Worm (Caenorhabditis elegans) whole organism, early embryonic: ENCODE data around the gene T09A12.1.

Experiments
- B0310.2 ChIP-seq: sonication (generic microtip); optimal IDR thresholded peaks from 2 replicates; lab custom pipeline; 2016; ENCODE audit warnings: mild to moderate bottlenecking, missing genetic modification characterization, missing compliant biosample characterization
- F13C5.2 ChIP-seq: sonication (generic microtip); optimal IDR thresholded peaks from 2 replicates; lab custom pipeline; 2017; ENCODE audit warnings: mild to moderate bottlenecking, missing genetic modification characterization, inconsistent platforms, missing compliant biosample characterization
- aly-1 ChIP-seq: sonication (generic microtip); optimal IDR thresholded peaks from 2 replicates; lab custom pipeline; 2016; ENCODE audit warnings: missing genetic modification characterization, missing compliant biosample characterization
- ama-1 ChIP-seq: fragments of 150-350 bp; optimal IDR thresholded peaks from 2 replicates; lab custom pipeline; 2014
- ceh-13 ChIP-seq: fragments of 200-800 bp; sonication (Bioruptor generic); optimal IDR thresholded peaks from 2 replicates; lab custom pipeline; 2018; ENCODE audit warnings: mild to moderate bottlenecking, missing genetic modification characterization, missing compliant biosample characterization
- ceh-36 ChIP-seq: sonication (generic microtip); optimal IDR thresholded peaks from 2 replicates; lab custom pipeline; 2016; ENCODE audit warnings: missing genetic modification characterization, inconsistent platforms, missing compliant biosample characterization
- ets-7 ChIP-seq: sonication (generic microtip); optimal IDR thresholded peaks from 2 replicates; lab custom pipeline; 2016; ENCODE audit warnings: missing genotype, missing genetic modification characterization, missing compliant biosample characterization
- flt-1 ChIP-seq: fragments of 200-800 bp; sonication (Bioruptor generic); IDR thresholded peaks from 2 replicates; pipeline ENCODE4 v1.3.6; 2022; ENCODE audit warnings: missing genetic modification characterization, missing compliant biosample characterization
- hmbx-1 ChIP-seq: sonication (generic microtip); optimal IDR thresholded peaks from 2 replicates; lab custom pipeline; 2016; ENCODE audit warnings: mild to moderate bottlenecking, missing genetic modification characterization, missing compliant biosample characterization
- hmg-4 ChIP-seq: fragments of 200-800 bp; sonication (Bioruptor generic); optimal IDR thresholded peaks from 2 replicates; lab custom pipeline; 2018; ENCODE audit warnings: mild to moderate bottlenecking, missing genetic modification characterization, missing compliant biosample characterization
- hnd-1 ChIP-seq: sonication (generic microtip); optimal IDR thresholded peaks from 2 replicates; lab custom pipeline; 2016; ENCODE audit warnings: missing genetic modification characterization, missing compliant biosample characterization
- pes-1 ChIP-seq: fragments of 200-800 bp; sonication (Bioruptor generic); IDR thresholded peaks from 2 replicates; pipeline ENCODE4 v1.3.6; 2022; ENCODE audit warnings: missing genetic modification reagents, missing genetic modification characterization, missing compliant biosample characterization
- scrt-1 ChIP-seq: fragments of 200-800 bp; sonication (Bioruptor generic); IDR thresholded peaks from 2 replicates; pipeline ENCODE4 v1.3.6; 2022; ENCODE audit warnings: missing genetic modification characterization, missing compliant biosample characterization
- sea-1 ChIP-seq: fragments of 200-800 bp; sonication (Bioruptor generic); conservative IDR thresholded peaks from 2 replicates; pipeline ENCODE4 v1.3.6; 2022; ENCODE audit warnings: missing genetic modification characterization, missing compliant biosample characterization
- tbx-11 ChIP-seq: fragments of 200-800 bp; sonication (Bioruptor generic); IDR thresholded peaks from 2 replicates; pipeline ENCODE4 v1.3.6; 2022; ENCODE audit warnings: missing genetic modification characterization, missing compliant biosample characterization
- tbx-37 ChIP-seq: fragments of 200-800 bp; sonication (Bioruptor generic); conservative IDR thresholded peaks from 2 replicates; pipeline ENCODE4 v1.3.6; 2022; ENCODE audit warnings: missing genetic modification reagents, missing genetic modification characterization, missing compliant biosample characterization
- tra-4 ChIP-seq: sonication (generic microtip); optimal IDR thresholded peaks from 2 replicates; lab custom pipeline; 2017; ENCODE audit warnings: missing genetic modification characterization, missing compliant biosample characterization

The T09A12.1 gene

DNA sequence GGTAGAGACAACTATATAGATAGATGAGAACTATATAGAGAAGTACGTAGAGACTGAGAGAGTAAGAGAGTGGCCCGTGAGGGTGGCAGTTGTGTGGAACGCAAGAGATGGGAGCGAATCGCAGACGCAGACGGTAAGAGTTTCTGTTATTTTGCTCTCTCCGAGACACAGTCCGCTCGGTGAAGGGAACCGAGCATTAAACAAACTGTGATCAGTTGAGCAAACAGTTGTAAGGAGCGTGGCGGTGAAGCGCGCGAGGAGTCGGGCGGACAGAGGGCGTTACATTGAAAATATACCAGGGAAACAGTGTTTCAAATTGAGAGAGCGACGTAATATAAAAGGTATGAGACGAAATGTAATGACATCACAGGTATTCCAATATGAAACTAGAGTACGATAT, 14.7 kb upstream of the T09A12.1 start:
- TF ChIP-seq B0310.2 (tag; lab: Kevin White, UChicago): peak; percentile 25
- peak; percentile 1 for TF ChIP-seq F13C5.2
- TF ChIP-seq tbx-37 (GFP tag; lab: Robert Waterston, UW): no peak

DNA sequence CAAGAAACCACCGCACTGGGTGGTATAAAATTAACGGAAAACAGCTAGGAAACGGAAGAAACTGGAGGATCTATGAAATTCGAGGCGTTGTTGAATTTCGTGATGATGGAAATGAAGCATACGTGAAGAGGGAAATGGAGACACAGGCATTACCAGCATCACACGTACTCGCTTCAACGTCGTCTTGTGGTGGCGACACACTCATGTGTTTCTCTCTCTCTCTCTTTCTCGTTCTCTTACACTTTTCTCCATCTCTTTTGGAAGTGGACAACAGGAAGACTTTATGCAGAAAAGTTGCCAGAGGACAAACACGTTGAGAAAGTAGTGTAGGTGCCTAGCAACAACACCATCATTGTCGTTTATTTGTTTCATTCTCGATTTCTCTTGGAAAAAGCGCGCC, 11.8 kb upstream of the T09A12.1 start:
- TF ChIP-seq aly-1 (tag; lab: Kevin White, UChicago) (no peak), sea-1 (GFP tag; lab: Robert Waterston, UW) (no peak), hmg-4 (GFP tag; lab: Kevin White, UChicago) (no peak), tbx-11 (GFP tag; lab: Robert Waterston, UW) (no peak), flt-1 (GFP tag; lab: Robert Waterston, UW) (no peak), ceh-13 (no peak), tra-4 (tag; lab: Kevin White, UChicago) (no peak), scrt-1 (no peak), ama-1 (lab: Kevin White, UChicago) (no peak), F13C5.2 (no peak), B0310.2 (tag; lab: Kevin White, UChicago) (no peak), pes-1 (GFP tag; lab: Robert Waterston, UW) (no peak), hmbx-1 (tag; lab: Kevin White, UChicago) (no peak), tbx-37 (GFP tag; lab: Robert Waterston, UW) (no peak), ceh-36 (no peak), hnd-1 (tag; lab: Kevin White, UChicago) (no peak), ets-7 (tag; lab: Kevin White, UChicago) (no peak)

- TF ChIP-seq B0310.2 (tag; lab: Kevin White, UChicago) (no peak), ets-7 (tag; lab: Kevin White, UChicago) (no peak), tra-4 (tag; lab: Kevin White, UChicago) (no peak), pes-1 (GFP tag; lab: Robert Waterston, UW) (no peak), hnd-1 (tag; lab: Kevin White, UChicago) (no peak), tbx-37 (GFP tag; lab: Robert Waterston, UW) (no peak), hmg-4 (GFP tag; lab: Kevin White, UChicago) (no peak), scrt-1 (no peak), ceh-13 (no peak), F13C5.2 (no peak), flt-1 (GFP tag; lab: Robert Waterston, UW) (no peak), tbx-11 (GFP tag; lab: Robert Waterston, UW) (no peak), hmbx-1 (tag; lab: Kevin White, UChicago) (no peak), ceh-36 (no peak), ama-1 (lab: Kevin White, UChicago) (no peak), aly-1 (tag; lab: Kevin White, UChicago) (no peak), sea-1 (GFP tag; lab: Robert Waterston, UW) (no peak)
These were observed 10.9 kb upstream of the T09A12.1 start for ce11 chrIV:8233268-8233667.

ce11 chrIV:8234088-8234496, 10.1 kb upstream of the T09A12.1 start:
- TF ChIP-seq ceh-36 (no peak), F13C5.2 (no peak), scrt-1 (no peak), sea-1 (GFP tag; lab: Robert Waterston, UW) (no peak), ama-1 (lab: Kevin White, UChicago) (no peak), hnd-1 (tag; lab: Kevin White, UChicago) (no peak), tra-4 (tag; lab: Kevin White, UChicago) (no peak), flt-1 (GFP tag; lab: Robert Waterston, UW) (no peak), hmg-4 (GFP tag; lab: Kevin White, UChicago) (no peak), B0310.2 (tag; lab: Kevin White, UChicago) (no peak), hmbx-1 (tag; lab: Kevin White, UChicago) (no peak), tbx-11 (GFP tag; lab: Robert Waterston, UW) (no peak), ets-7 (tag; lab: Kevin White, UChicago) (no peak), pes-1 (GFP tag; lab: Robert Waterston, UW) (no peak), aly-1 (tag; lab: Kevin White, UChicago) (no peak), ceh-13 (no peak), tbx-37 (GFP tag; lab: Robert Waterston, UW) (no peak)

DNA sequence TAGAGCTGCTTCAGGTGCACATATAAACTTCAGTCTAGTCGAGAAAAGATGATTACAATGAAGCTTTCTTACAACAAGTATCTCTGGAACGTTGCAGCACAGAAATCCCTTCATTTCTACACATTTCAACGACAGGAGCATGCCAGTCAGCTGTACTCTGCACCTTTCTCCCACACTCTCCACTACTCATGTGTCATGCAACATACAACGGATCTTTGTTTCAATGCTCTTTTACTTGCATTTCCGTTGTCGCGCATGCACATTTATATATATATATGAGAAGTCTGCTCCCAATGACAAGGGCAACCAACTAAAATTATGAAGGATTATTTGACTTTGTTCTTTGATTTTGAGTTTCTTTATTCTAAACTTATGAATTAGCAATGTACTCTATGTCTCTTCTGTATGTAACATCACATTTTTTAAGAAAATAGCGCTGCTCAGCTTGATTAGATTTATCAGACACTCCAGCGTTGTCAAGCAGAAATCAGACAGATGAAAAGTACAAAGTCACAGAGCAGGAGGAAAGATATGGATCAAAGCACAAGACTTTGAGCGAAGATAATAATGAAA, 9.0 kb upstream of the T09A12.1 start:
- TF ChIP-seq ets-7 (tag; lab: Kevin White, UChicago) (no peak), hmg-4 (GFP tag; lab: Kevin White, UChicago) (no peak), ceh-36 (no peak), ceh-13 (no peak), sea-1 (GFP tag; lab: Robert Waterston, UW) (no peak), hmbx-1 (tag; lab: Kevin White, UChicago) (no peak), tbx-37 (GFP tag; lab: Robert Waterston, UW) (no peak)

DNA sequence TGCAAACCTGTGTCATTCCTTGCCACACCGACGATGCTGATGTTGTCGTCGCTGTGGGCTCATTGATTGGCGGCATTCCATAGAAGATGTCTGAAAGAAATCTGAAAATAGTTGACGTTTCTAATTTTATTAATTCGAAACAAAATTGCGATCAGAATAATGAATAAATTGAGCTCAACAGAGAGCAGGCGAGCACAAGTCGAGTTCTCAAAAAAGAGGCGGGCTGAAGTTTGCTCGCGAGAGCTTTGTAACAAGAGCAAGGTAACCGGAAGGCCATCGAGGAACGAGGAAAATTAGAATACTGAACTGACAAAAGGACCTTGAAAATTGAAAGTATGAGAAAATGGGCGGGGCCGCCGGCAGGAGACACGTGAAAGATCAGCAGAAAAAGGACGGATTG, 7.7 kb upstream of the T09A12.1 start, which contains the start of gene nhr-66:
Gene nhr-66 (minus strand): TSS at position 101 of the 400 bp plus-strand sequence.
- TF ChIP-seq ama-1 (lab: Kevin White, UChicago) (no peak), ceh-13 (no peak), F13C5.2 (no peak), flt-1 (GFP tag; lab: Robert Waterston, UW) (no peak), hmg-4 (GFP tag; lab: Kevin White, UChicago) (no peak), tbx-11 (GFP tag; lab: Robert Waterston, UW) (no peak), ets-7 (tag; lab: Kevin White, UChicago) (no peak), pes-1 (GFP tag; lab: Robert Waterston, UW) (no peak)

DNA sequence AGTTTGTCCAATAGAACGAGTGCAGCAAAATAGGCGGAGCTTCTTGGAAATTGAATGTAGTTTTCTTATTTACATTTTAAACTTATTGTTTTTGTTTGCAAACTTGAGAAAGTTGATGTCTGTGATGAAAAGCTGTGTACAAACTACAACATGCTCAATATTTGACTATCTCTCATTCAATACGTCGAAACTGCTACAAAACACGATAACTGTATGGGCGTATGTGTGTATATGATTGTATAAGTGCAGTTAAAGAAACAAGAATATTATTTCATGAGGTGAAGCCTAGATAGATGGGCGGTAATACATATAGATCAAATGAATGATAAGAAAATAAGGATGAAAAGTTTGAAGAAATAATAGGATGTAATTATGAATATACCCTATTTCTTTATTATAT, 4.6 kb upstream of the T09A12.1 start:
- TF ChIP-seq hnd-1 (tag; lab: Kevin White, UChicago) (no peak), ceh-36 (no peak), hmg-4 (GFP tag; lab: Kevin White, UChicago) (no peak), tbx-37 (GFP tag; lab: Robert Waterston, UW) (no peak), scrt-1 (no peak), B0310.2 (tag; lab: Kevin White, UChicago) (no peak), tbx-11 (GFP tag; lab: Robert Waterston, UW) (no peak), hmbx-1 (tag; lab: Kevin White, UChicago) (no peak), tra-4 (tag; lab: Kevin White, UChicago) (no peak), sea-1 (GFP tag; lab: Robert Waterston, UW) (no peak), F13C5.2 (no peak), flt-1 (GFP tag; lab: Robert Waterston, UW) (no peak), pes-1 (GFP tag; lab: Robert Waterston, UW) (no peak), ets-7 (tag; lab: Kevin White, UChicago) (no peak), aly-1 (tag; lab: Kevin White, UChicago) (no peak), ama-1 (lab: Kevin White, UChicago) (no peak), ceh-13 (no peak)
